Fruit fly (Drosophila melanogaster) whole organism, prepupa: Measurements from ENCODE around the gene iPLA2-VIA.

Experiments
- CG10669 ChIP-seq: fragments of 200-800 bp; sonication (Bioruptor generic); optimal IDR thresholded peaks from 3 replicates; lab custom pipeline; 2018; ENCODE audit warnings: missing biosample characterization, mild to moderate bottlenecking, missing genetic modification characterization, moderate library complexity
- CG11762 ChIP-seq: fragments of 200-800 bp; sonication (Bioruptor generic); optimal IDR thresholded peaks from 3 replicates; lab custom pipeline; 2016; ENCODE audit warnings: missing biosample characterization, missing genetic modification characterization; ENCODE audit not compliant: insufficient read depth
- CG11902 ChIP-seq: fragments of 200-800 bp; sonication (Bioruptor generic); optimal IDR thresholded peaks from 3 replicates; lab custom pipeline; 2016; ENCODE audit warnings: missing biosample characterization, missing genetic modification characterization
- CG15336 ChIP-seq: fragments of 200-800 bp; sonication (Bioruptor generic); IDR thresholded peaks from 2 replicates; pipeline ENCODE4 v1.3.6; 2022; ENCODE audit warnings: missing biosample characterization, missing genetic modification characterization
- CG1621 ChIP-seq: fragments of 200-800 bp; sonication (Bioruptor generic); optimal IDR thresholded peaks from 3 replicates; lab custom pipeline; 2018; ENCODE audit warnings: missing biosample characterization, mild to moderate bottlenecking, missing genetic modification characterization
- CG16779 ChIP-seq: fragments of 200-800 bp; sonication (Bioruptor generic); optimal IDR thresholded peaks from 3 replicates; lab custom pipeline; 2017; ENCODE audit warnings: missing biosample characterization, mild to moderate bottlenecking, missing genetic modification characterization
- CG3032 ChIP-seq: fragments of 200-800 bp; optimal IDR thresholded peaks from 2 replicates; lab custom pipeline; 2019; ENCODE audit warnings: missing biosample characterization, mild to moderate bottlenecking, missing genetic modification characterization, moderate library complexity
- CG31627 ChIP-seq: fragments of 200-800 bp; sonication (Bioruptor generic); optimal IDR thresholded peaks from 3 replicates; lab custom pipeline; 2016; ENCODE audit warnings: missing biosample characterization, missing genetic modification characterization
- CG3919 ChIP-seq: fragments of 200-800 bp; sonication (Bioruptor generic); optimal IDR thresholded peaks from 3 replicates; lab custom pipeline; 2016; ENCODE audit warnings: missing biosample characterization, missing genetic modification characterization
- CG6163 ChIP-seq: fragments of 200-800 bp; sonication (Bioruptor generic); IDR thresholded peaks from 3 replicates; pipeline ENCODE4 v1.3.6; 2022; ENCODE audit warnings: missing biosample characterization, missing genetic modification characterization
- CG6792 ChIP-seq: fragments of 200-800 bp; sonication (Bioruptor generic); optimal IDR thresholded peaks from 3 replicates; lab custom pipeline; 2016; ENCODE audit warnings: missing biosample characterization, missing genetic modification characterization
- CG6854 ChIP-seq: fragments of 200-800 bp; sonication (Bioruptor generic); optimal IDR thresholded peaks from 2 replicates; lab custom pipeline; 2017; ENCODE audit warnings: missing biosample characterization, mild to moderate bottlenecking, missing genetic modification characterization
- CG7368 ChIP-seq: fragments of 200-800 bp; sonication (Bioruptor generic); optimal IDR thresholded peaks from 3 replicates; lab custom pipeline; 2016; ENCODE audit warnings: missing biosample characterization, missing genetic modification characterization
- CG8119 ChIP-seq: fragments of 200-800 bp; sonication (Bioruptor generic); IDR thresholded peaks from 3 replicates; pipeline ENCODE4 v1.3.6; 2022; ENCODE audit warnings: missing biosample characterization, missing genetic modification characterization
- Eip78C ChIP-seq: fragments of 200-800 bp; sonication (Bioruptor generic); peaks from one replicate; lab custom pipeline; 2016; ENCODE audit warnings: missing biosample characterization, missing genetic modification characterization
- Ets21C ChIP-seq: fragments of 200-800 bp; sonication (Bioruptor generic); optimal IDR thresholded peaks from 3 replicates; lab custom pipeline; 2016; ENCODE audit warnings: missing biosample characterization, missing genetic modification characterization
- Ets96B ChIP-seq: fragments of 200-800 bp; optimal IDR thresholded peaks from 2 replicates; lab custom pipeline; 2019; ENCODE audit warnings: missing biosample characterization, mild to moderate bottlenecking, missing genetic modification characterization, moderate library complexity
- Hr4 ChIP-seq: fragments of 200-800 bp; sonication (Bioruptor generic); optimal IDR thresholded peaks from 3 replicates; lab custom pipeline; 2016; ENCODE audit warnings: missing biosample characterization, missing genetic modification characterization
- Met ChIP-seq: fragments of 200-800 bp; sonication (Bioruptor generic); optimal IDR thresholded peaks from 3 replicates; lab custom pipeline; 2016; ENCODE audit warnings: missing biosample characterization, missing genetic modification characterization
- OdsH ChIP-seq: fragments of 200-800 bp; sonication (Bioruptor generic); optimal IDR thresholded peaks from 3 replicates; lab custom pipeline; 2016; ENCODE audit warnings: missing biosample characterization, missing genetic modification characterization
- Sox102F ChIP-seq: fragments of 200-800 bp; sonication (Bioruptor generic); optimal IDR thresholded peaks from 2 replicates; lab custom pipeline; 2016; ENCODE audit warnings: missing biosample characterization, mild to moderate bottlenecking, missing genetic modification characterization
- Sox14 ChIP-seq: fragments of 200-800 bp; sonication (Bioruptor generic); optimal IDR thresholded peaks from 3 replicates; lab custom pipeline; 2016; ENCODE audit warnings: missing biosample characterization, missing genetic modification characterization
- Sox15 ChIP-seq: fragments of 200-800 bp; sonication (Bioruptor generic); optimal IDR thresholded peaks from 3 replicates; lab custom pipeline; 2016; ENCODE audit warnings: missing biosample characterization, missing genetic modification characterization
- achi ChIP-seq: fragments of 200-800 bp; sonication (Bioruptor generic); optimal IDR thresholded peaks from 3 replicates; lab custom pipeline; 2016; ENCODE audit warnings: missing biosample characterization, missing genetic modification characterization
- cyc ChIP-seq: fragments of 200-800 bp; sonication (Bioruptor generic); optimal IDR thresholded peaks from 3 replicates; lab custom pipeline; 2016; ENCODE audit warnings: missing biosample characterization, missing genetic modification characterization
- dsx ChIP-seq: fragments of 200-800 bp; optimal IDR thresholded peaks from 3 replicates; lab custom pipeline; 2019; ENCODE audit warnings: missing biosample characterization, mild to moderate bottlenecking, missing genetic modification characterization, moderate library complexity; ENCODE audit not compliant: poor library complexity, severe bottlenecking
- esn ChIP-seq: fragments of 200-800 bp; sonication (Bioruptor generic); optimal IDR thresholded peaks from 2 replicates; lab custom pipeline; 2016; ENCODE audit warnings: missing biosample characterization, mild to moderate bottlenecking, missing genetic modification characterization, moderate library complexity
- fd85E ChIP-seq: fragments of 200-800 bp; sonication (Bioruptor generic); optimal IDR thresholded peaks from 3 replicates; lab custom pipeline; 2016; ENCODE audit warnings: missing biosample characterization, missing genetic modification characterization
- lz ChIP-seq: fragments of 200-800 bp; sonication (Bioruptor generic); optimal IDR thresholded peaks from 3 replicates; lab custom pipeline; 2016; ENCODE audit warnings: missing biosample characterization, missing genetic modification characterization
- net ChIP-seq: fragments of 200-800 bp; sonication (Bioruptor generic); optimal IDR thresholded peaks from 3 replicates; lab custom pipeline; 2016; ENCODE audit warnings: missing biosample characterization, missing genetic modification characterization
- spab ChIP-seq: fragments of 200-800 bp; sonication (Bioruptor generic); optimal IDR thresholded peaks from 2 replicates; lab custom pipeline; 2017; ENCODE audit warnings: missing biosample characterization, mild to moderate bottlenecking, missing genetic modification characterization, missing genetic modification reagents
- ss ChIP-seq, 2 experiments: fragments of 200-800 bp; sonication (Bioruptor generic); optimal IDR thresholded peaks; 2 replicates in 1 of 2; 3 replicates in 1 of 2; lab custom pipeline; 2017 to 2018; ENCODE audit warnings: mild to moderate bottlenecking in 2 of 2, missing biosample characterization in 2 of 2, missing genetic modification characterization in 2 of 2, moderate library complexity in 1 of 2
- svp ChIP-seq: fragments of 200-800 bp; sonication (Bioruptor generic); peaks from one replicate; lab custom pipeline; 2016; ENCODE audit warnings: missing biosample characterization, missing genetic modification characterization
- topi ChIP-seq: fragments of 200-800 bp; sonication (Bioruptor generic); optimal IDR thresholded peaks from 3 replicates; lab custom pipeline; 2016; ENCODE audit warnings: missing biosample characterization, missing genetic modification characterization
- vri ChIP-seq: fragments of 200-800 bp; sonication (Bioruptor generic); optimal IDR thresholded peaks from 3 replicates; lab custom pipeline; 2016; ENCODE audit warnings: missing biosample characterization, mild to moderate bottlenecking, missing genetic modification characterization

iPLA2-VIA gene

dm6 chr3L:9846577-9847342 lies 17.4 kb downstream of the iPLA2-VIA start (continued):
- no peak for TF ChIP-seq CG6792 (GFP tag; lab: Kevin White, UChicago)
- TF ChIP-seq dsx (GFP tag; lab: Kevin White, UChicago), result peak; percentile 28
- peak; percentile 73 for TF ChIP-seq svp (GFP tag; lab: Kevin White, UChicago)
- peak; percentile 41 for TF ChIP-seq Ets96B (tag; lab: Kevin White, UChicago)
- TF ChIP-seq vri (GFP tag; lab: Kevin White, UChicago), result no peak
- no peak for TF ChIP-seq CG10669
- TF ChIP-seq CG6163 (GFP tag; lab: Robert Waterston, UW), result peak; percentile 59; the same call in 2 of the 3 replicates
- no peak for TF ChIP-seq achi (GFP tag; lab: Kevin White, UChicago)
- TF ChIP-seq CG15336 (GFP tag; lab: Robert Waterston, UW), result no peak
- no peak for TF ChIP-seq cyc (GFP tag; lab: Kevin White, UChicago)
- TF ChIP-seq CG1621 (tag; lab: Kevin White, UChicago), result peak; percentile 12
- TF ChIP-seq, all 60 proteins: peak for 14

DNA sequence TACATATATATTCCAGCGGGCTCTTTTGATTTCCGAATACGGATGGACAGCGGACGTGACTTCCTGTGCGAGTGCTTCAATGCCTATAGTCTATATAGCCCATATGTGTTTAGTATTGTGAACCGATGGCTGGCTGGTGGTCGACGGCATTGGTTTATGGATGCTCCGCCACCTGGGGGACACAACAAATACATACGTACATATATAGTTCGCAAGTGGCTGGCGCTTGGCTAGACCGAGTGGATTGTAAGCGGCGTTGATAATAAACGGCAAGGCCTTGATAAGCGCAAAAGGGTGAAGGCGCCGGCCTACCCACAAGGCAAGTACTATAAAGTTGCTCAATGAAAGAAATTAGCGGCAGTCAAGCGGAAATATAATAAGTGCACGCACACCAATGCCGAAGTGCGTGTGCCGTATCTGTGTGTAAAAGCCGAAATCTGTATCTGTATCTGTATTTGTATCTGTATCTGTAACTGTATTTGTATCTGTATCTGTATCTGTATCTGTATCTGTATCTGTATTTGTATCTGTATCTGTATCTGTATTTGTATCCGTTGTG lies 18.1 kb downstream of the iPLA2-VIA start:
- TF ChIP-seq net (GFP tag; lab: Kevin White, UChicago), result no peak
- TF ChIP-seq achi (GFP tag; lab: Kevin White, UChicago), result no peak
- TF ChIP-seq dsx (GFP tag; lab: Kevin White, UChicago), result no peak
- TF ChIP-seq CG1621 (tag; lab: Kevin White, UChicago), result no peak
- TF ChIP-seq CG3919 (GFP tag; lab: Kevin White, UChicago), result no peak
- TF ChIP-seq, all 60 proteins: peak for 0

- TF ChIP-seq fd85E (GFP tag; lab: Kevin White, UChicago), result no peak
- no peak for TF ChIP-seq CG16779 (tag; lab: Kevin White, UChicago)
- TF ChIP-seq CG11902 (GFP tag; lab: Kevin White, UChicago), result no peak
- TF ChIP-seq vri (GFP tag; lab: Kevin White, UChicago), result no peak
- no peak for TF ChIP-seq spab (GFP tag; lab: Kevin White, UChicago)
- TF ChIP-seq Eip78C, result no peak
Measured at dm6 chr3L:9842043-9842442, 22.1 kb downstream of the iPLA2-VIA start.

DNA sequence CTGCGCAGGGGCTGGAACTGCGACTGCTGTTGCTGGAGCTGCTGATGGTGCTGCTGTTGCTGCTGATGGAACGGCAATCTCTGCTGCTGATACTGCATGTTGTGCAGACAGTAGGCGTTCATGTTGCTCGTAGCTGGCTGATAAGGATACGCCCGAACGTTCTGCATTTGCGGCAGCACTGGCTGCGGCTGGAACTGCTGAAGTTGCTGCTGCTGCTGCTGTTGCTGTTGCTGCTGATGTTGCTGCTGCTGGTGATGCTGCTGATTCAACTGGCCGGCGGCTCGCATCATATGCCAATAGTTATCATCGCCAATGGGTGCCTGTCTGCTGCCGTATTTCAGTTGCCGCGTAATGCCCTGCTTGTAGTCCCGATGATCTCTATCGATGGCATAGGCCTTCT lies 23.4 kb downstream of the iPLA2-VIA start:
- TF ChIP-seq CG11762 (GFP tag; lab: Kevin White, UChicago), result no peak
- TF ChIP-seq fd85E (GFP tag; lab: Kevin White, UChicago), result no peak
- TF ChIP-seq Ets21C, result no peak
- TF ChIP-seq CG3032, result no peak
- TF ChIP-seq Hr4 (GFP tag; lab: Kevin White, UChicago), result no peak
- TF ChIP-seq CG8119 (GFP tag; lab: Robert Waterston, UW), result no peak
- no peak for TF ChIP-seq Sox14 (GFP tag; lab: Kevin White, UChicago)
- TF ChIP-seq esn, result no peak
- TF ChIP-seq Sox15, result no peak
- TF ChIP-seq CG6163 (GFP tag; lab: Robert Waterston, UW), result no peak
- no peak for TF ChIP-seq topi (GFP tag; lab: Kevin White, UChicago)

- TF ChIP-seq Hr4 (GFP tag; lab: Kevin White, UChicago), result no peak
- peak; percentile 14 for TF ChIP-seq Sox14 (GFP tag; lab: Kevin White, UChicago)
- TF ChIP-seq OdsH (GFP tag; lab: Kevin White, UChicago), result no peak
- TF ChIP-seq Met (GFP tag; lab: Kevin White, UChicago), result no peak
- TF ChIP-seq CG3032, result peak; percentile 33
- TF ChIP-seq Ets21C, result no peak
- no peak for TF ChIP-seq Sox102F (GFP tag; lab: Kevin White, UChicago)
- TF ChIP-seq CG3919 (GFP tag; lab: Kevin White, UChicago), result no peak
- peak; percentile 23 for TF ChIP-seq CG31627
- TF ChIP-seq ss (GFP tag; optimal IDR thresholded peaks at IDR 0.05; lab: Kevin White, UChicago), result no peak
- TF ChIP-seq svp (GFP tag; lab: Kevin White, UChicago), result peak; percentile 43
- TF ChIP-seq Eip78C, result peak; percentile 67
- TF ChIP-seq dsx (GFP tag; lab: Kevin White, UChicago), result no peak
- no peak for TF ChIP-seq CG7368 (GFP tag; lab: Kevin White, UChicago)
- TF ChIP-seq CG6163 (GFP tag; lab: Robert Waterston, UW), result peak; percentile 21; the same call in 1 of the 3 replicates
- TF ChIP-seq cyc (GFP tag; lab: Kevin White, UChicago), result peak; percentile 11
- no peak for TF ChIP-seq CG6854
- TF ChIP-seq esn, result peak; percentile 50
- TF ChIP-seq lz (GFP tag; lab: Kevin White, UChicago), result peak; percentile 15
- TF ChIP-seq, all 60 proteins: peak for 9
Measured at dm6 chr3L:9838534-9838933, 25.6 kb downstream of the iPLA2-VIA start, which contains the start of gene Cdk8. Cdk8 (minus strand) TSS chr3L:9838670.
